Fruit fly (Drosophila melanogaster) Kc167 (cell line): ENCODE results near the gene CG10591.

Experiments
- Myc ChIP-seq: fragments of >200 bp; optimal IDR thresholded peaks from 2 replicates; lab custom pipeline; 2017; ENCODE audit warnings: missing external identifiers
- Sin3A ChIP-seq: fragments of >200 bp; optimal IDR thresholded peaks from 2 replicates; lab custom pipeline; 2018; ENCODE audit warnings: missing external identifiers
- h ChIP-seq: fragments of >200 bp; optimal IDR thresholded peaks from 3 replicates; lab custom pipeline; 2018; ENCODE audit warnings: missing external identifiers
- insv ChIP-seq: fragments of >200 bp; optimal IDR thresholded peaks from 3 replicates; lab custom pipeline; 2018; ENCODE audit warnings: missing external identifiers
- psq ChIP-seq: fragments of >200 bp; optimal IDR thresholded peaks from 2 replicates; lab custom pipeline; 2017; ENCODE audit warnings: missing external identifiers
- ttk ChIP-seq: sonication (Bioruptor generic); optimal IDR thresholded peaks from 2 replicates; lab custom pipeline; 2017; ENCODE audit warnings: missing external identifiers

Gene CG10591

DNA sequence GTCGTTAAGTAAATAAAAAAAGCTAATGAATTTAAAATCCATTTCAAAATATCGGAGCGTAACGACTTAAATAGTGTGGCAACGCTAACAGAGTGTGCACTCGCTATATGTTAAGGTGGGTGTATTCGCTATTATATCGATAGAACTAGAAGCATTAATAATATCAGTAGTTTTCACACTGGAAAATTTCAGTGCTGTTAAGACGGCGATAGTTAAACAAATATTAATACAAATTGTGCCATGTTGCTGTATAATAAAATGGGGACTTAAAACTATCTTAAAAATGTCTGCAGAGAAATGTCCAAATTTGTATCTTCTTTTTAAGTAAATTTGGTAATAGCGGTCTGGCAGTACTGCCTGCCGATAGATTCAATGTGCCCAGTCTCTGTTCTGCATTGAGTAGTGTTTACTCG lies 16.2 kb downstream of the CG10591 start:
- TF ChIP-seq ttk: no peak
- TF ChIP-seq h (lab: Kevin White, UChicago): no peak
- no peak for TF ChIP-seq Sin3A (lab: Kevin White, UChicago)
- TF ChIP-seq Myc (lab: Kevin White, UChicago): no peak
- TF ChIP-seq psq: no peak
- no peak for TF ChIP-seq insv

DNA sequence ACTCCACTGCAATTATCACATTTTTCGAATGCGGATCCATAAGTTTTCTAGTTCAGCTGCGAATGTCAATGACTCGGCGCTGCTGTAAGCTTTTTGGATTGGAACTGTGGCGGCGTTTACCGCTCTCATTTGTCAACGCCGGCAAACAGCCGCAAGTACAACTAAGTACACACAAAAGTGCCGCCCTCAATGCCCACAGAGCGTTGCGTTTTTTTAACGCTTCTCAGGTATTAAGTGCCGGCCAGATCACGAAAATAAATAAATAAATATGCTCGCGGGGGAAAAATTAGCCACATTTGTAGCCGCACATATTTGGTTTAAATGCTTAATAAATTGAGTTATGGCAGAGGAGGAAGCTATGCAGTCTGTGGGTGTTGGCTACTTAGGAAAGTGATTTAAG lies 17.9 kb downstream of the CG10591 start:
- TF ChIP-seq insv: no peak
- TF ChIP-seq h (lab: Kevin White, UChicago): no peak
- no peak for TF ChIP-seq psq
- TF ChIP-seq Sin3A (lab: Kevin White, UChicago): no peak
- TF ChIP-seq Myc (lab: Kevin White, UChicago): no peak
- no peak for TF ChIP-seq ttk

DNA sequence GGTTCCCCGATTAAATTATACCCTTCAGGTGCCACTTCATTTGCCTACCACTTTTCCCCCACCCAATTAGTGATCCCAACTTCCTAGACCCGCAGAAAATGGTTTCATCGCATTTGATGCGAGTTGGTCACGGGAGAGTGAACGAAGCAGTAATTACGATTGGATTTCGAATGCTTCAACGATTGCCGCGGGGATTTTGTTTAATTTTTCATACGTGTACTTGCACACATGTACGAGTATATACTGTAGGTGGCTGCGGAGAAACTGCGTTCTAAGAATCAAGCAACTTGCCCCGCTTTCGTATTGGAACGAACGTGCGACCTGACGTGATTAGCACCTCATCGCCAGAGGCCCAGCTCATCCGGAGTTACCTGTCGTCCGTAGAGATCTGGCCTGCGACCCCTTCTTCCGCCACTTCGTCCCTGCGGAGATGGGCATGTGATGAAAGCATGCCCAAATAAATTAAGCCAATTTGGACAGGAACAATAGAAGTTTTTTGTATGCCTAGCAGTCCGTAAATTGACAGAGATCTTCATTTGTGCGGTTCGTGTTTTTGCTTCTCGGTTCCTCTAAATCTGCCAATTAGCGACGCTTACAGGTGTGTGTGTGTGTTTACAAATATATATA lies 18.9 kb downstream of the CG10591 start:
- TF ChIP-seq Myc (lab: Kevin White, UChicago): no peak
- TF ChIP-seq psq: no peak
- no peak for TF ChIP-seq Sin3A (lab: Kevin White, UChicago)
- TF ChIP-seq insv: no peak
- TF ChIP-seq h (lab: Kevin White, UChicago): no peak
- no peak for TF ChIP-seq ttk

DNA sequence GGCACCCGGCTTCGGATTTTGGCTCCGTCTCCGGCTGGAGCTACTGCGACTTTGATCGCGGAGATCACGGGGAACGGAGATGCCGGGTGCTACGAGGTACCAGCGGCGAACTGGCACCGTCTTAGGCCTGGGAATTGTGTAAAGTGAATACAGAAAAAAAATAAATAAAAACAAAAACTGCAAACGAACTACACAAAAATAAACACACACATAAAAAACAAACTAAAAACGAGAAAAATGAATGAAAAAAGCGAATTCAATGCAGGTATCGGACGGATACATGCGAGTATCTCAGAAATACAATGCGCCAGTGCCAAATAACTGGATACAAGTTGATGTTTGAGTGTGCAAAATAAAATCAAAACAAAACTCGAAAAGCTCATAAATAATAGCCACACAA lies 19.7 kb downstream of the CG10591 start:
- TF ChIP-seq insv (no peak), ttk (no peak), psq (no peak), h (lab: Kevin White, UChicago) (no peak), Myc (lab: Kevin White, UChicago) (no peak), Sin3A (lab: Kevin White, UChicago) (no peak)

DNA sequence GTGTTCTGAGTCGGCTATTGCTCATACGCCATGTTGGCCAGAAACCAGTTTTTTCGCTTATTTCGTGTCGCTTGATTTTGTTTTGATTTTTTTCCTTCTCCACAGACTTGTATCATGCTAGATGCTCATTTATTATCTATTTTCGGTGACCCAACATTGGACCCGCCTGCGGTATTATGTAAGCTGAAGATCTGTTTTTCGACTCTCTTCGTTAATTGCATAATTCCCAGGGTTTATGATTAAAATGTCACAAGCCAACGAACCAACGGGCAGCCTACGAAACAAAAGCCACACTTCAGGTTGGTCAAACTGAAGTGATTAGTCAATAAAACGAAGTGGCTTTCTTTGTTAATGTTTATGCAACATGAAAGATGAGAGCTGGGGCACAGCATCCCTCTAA lies 20.9 kb downstream of the CG10591 start:
- TF ChIP-seq insv (no peak), Myc (lab: Kevin White, UChicago) (no peak)

DNA sequence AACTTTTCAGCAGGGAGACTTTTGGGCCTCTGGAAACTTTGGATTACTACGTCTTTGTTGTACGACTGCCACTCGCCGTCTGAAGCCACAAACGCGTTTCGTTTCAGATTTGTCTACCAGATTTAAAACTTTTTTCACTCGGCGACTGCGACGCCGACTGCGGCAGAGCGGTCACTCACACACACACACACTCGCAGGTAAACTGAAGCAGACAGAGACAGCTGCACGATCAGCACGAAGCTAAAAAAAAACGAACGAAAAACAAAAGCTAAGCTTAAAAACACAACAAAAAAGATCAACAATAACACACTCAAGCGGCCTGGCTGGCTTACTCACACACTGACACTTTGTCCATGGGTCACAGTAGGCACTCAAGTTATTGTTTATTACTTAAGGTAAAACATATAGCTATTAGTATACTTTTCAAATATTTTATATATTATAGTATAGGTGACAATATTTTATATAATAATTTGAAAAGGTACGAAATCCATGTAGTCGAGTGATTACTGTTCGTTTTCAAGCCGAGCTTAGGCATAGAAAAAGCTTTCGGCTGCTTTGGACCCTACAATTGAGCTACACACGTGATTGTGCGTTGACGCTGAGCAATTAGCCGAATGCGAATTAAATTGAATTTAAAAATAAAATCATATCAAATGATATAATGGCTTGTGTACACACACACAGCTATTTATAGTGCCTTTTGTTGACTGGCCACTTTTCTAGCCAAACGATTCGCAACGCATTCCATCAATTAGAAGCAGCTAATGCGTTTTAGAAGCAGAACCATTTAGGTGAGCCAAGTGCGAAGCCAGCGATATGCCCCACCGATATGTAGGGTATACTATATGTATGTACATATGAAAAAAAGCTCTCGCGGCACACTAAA lies 22.0 kb downstream of the CG10591 start, which contains the start of gene Msr-110:
Gene Msr-110 (minus strand): TSS at position 99 of the 889 bp plus-strand sequence.
- TF ChIP-seq Myc (lab: Kevin White, UChicago) (no peak), psq (no peak)

DNA sequence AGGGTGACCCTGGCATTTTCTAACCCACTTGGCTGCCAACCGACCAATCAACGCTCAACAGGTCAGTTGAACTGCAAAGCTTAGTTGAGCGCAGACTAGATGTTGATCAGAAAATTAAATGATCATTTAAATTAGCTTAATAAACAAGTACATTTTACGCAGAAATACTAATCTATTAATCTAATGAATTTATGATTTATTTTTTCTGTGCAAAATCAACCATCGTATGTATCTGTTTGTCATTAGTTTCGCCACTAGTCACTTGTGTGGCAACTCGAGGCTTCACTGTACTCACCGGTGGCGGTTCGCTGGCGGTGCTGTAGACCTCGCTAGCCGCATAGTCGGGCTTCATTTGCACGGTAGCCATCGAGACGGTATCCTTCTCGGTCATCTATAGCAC lies 22.9 kb downstream of the CG10591 start:
- no peak for TF ChIP-seq psq
- TF ChIP-seq Sin3A (lab: Kevin White, UChicago): no peak
- no peak for TF ChIP-seq insv
- TF ChIP-seq h (lab: Kevin White, UChicago): no peak
- no peak for TF ChIP-seq Myc (lab: Kevin White, UChicago)
- no peak for TF ChIP-seq ttk

DNA sequence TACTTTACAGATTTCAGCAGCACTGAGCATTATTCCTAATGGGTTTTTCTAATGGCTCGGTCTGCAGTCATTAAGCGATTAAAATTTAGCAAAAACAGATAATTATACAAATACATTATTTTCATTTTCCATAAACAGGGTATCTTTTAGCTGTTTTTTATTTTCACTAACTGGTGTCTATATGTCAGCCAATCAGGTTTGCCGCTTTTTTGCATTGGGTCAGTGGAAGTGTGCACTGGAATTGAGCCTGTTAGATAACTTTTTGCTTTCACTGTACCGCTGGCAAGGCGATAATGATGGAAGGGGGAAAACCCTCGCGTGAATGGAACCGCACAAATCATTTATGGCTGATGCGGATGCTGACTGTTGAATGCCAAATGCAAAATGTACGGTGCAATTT lies 24.0 kb downstream of the CG10591 start:
- TF ChIP-seq Myc (lab: Kevin White, UChicago) (no peak), Sin3A (lab: Kevin White, UChicago) (no peak), ttk (no peak), psq (no peak), h (lab: Kevin White, UChicago) (no peak)

DNA sequence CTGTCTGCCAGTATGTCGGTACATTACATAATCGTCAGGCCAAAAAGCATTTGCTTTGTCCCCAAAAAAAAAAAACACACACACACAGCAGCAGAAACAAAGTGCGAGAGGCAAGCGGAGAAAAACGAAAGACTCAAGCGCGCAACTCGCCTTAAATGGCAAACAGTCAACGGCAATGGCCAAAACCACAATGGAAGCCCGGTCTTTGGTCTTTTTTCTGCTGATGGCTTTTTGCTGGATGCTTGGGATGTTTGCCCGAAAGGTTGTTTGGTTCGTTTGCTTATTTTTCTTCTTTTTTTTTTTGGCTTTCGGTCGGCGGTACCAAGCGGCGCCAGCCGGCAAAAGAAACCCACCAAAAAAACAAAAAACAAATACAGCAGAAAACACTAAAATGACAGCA lies 28.4 kb downstream of the CG10591 start:
- TF ChIP-seq insv: no peak
- no peak for TF ChIP-seq psq
- no peak for TF ChIP-seq Sin3A (lab: Kevin White, UChicago)
- TF ChIP-seq ttk: no peak
- no peak for TF ChIP-seq Myc (lab: Kevin White, UChicago)
- no peak for TF ChIP-seq h (lab: Kevin White, UChicago)

DNA sequence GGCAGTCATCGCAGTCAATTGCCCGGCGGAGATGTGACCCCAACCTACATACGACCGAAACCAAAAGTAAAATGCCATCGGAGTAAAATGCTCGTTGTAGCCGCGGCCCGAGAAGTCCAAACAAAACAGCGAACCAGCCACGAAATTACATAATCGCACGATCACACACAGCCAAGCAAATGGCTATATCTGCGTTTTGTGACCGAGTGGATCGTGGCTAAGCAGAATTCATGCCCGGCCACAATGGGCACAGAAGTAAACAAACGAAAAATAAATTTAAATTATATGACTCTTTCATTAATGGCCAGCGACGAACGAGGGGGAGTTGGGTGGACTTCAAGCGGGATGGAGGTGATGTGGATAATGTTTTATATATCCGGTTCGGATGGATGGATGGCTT lies 29.8 kb downstream of the CG10591 start:
- TF ChIP-seq ttk: no peak
- TF ChIP-seq Sin3A (lab: Kevin White, UChicago): no peak
- no peak for TF ChIP-seq Myc (lab: Kevin White, UChicago)
- no peak for TF ChIP-seq insv
- no peak for TF ChIP-seq psq
- TF ChIP-seq h (lab: Kevin White, UChicago): no peak

DNA sequence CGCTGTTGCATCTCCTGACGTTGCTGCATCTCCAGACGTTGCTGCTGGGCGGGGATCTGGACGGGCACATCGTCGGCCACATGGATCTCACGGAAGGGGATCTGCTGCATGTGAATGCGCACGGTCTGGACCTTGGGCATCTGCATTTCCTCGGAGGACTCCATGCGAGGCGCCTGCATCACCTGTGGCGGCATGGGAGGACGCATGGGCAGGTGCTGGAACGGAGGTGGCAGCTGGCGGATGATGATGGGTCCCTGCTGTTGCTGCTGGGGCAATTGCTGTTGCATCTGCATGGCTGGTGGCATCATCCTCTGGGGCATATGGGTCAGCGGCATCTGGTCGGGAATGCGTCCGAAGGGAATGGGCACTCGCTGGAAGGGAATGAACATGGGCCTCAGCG lies 31.1 kb downstream of the CG10591 start:
- TF ChIP-seq psq (no peak), ttk (no peak), Sin3A (lab: Kevin White, UChicago) (no peak), h (lab: Kevin White, UChicago) (no peak), Myc (lab: Kevin White, UChicago) (no peak), insv (no peak)

DNA sequence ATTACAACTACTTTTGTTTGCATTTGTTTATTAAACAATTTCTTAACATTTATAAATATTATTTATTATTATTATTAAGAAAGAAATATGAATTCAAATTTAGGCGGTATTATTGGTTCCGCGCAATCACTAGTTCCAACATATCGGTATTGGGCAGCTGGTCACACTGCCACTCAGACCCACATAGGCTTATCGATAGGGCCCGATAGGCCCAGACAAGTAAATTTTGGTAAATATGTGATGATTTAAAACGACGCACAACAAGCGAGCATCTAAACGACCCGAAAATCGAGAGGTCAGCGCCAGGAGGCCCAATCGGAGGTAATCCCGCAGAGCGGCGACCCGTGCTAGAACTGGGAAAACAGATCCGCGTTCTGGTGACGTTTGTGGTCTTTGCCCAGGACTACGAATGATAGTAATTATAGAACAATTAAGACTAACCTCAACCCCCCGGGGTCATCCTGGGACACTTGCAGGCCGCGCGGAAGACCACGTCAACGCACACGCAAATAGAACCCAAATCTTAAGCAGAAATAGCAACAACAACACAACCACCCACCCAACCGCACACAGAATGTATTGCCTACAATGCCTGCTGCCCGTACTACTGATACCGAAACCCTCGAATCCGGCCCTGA lies 34.3 kb downstream of the CG10591 start, which contains the start of gene bc10:
Gene bc10 (plus strand): TSS at position 181 of the 638 bp plus-strand sequence.
- TF ChIP-seq psq (no peak), Myc (lab: Kevin White, UChicago) (no peak), h (lab: Kevin White, UChicago) (no peak), ttk (no peak), Sin3A (lab: Kevin White, UChicago) (no peak), insv (no peak)
